Fruit fly (Drosophila melanogaster): Measurements from ENCODE around the gene bif.

The bif gene

DNA sequence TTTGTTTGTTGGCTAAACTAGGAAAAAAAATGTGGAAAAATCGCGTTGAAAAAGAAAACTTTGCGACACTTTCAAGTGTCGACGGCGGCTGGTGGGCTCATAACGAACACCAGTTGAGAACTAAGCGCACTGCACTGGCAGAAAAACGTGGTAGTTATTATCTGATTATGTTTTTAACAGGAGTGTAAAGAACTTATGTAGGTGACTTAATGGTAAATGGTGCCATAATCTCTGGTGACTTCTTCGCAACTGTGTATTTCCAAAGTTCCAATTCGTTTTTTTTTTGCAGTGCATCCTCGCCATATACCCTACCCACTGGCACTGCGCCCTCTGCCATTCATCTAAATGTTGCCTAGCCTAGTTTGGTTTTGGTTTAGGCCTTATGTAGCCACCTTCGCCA is 25.8 kb upstream of the bif start (continued):
- TF ChIP-seq CG2875 (GFP tag; optimal IDR thresholded peaks at IDR 0.05): no peak
- TF ChIP-seq CG32767 (GFP tag; IDR thresholded peaks at IDR 0.05): no peak
- peak; percentile 76 for TF ChIP-seq Ets65A (GFP tag)
- no peak for TF ChIP-seq Opbp (GFP tag; IDR thresholded peaks at IDR 0.05; ENCODE audit: partially characterized antibody)
- peak; percentile 44 for TF ChIP-seq slbo (GFP tag; IDR thresholded peaks at IDR 0.05)
- TF ChIP-seq ind (GFP tag; optimal IDR thresholded peaks at IDR 0.05): peak; percentile 39
- peak; percentile 54 for TF ChIP-seq Sox102F (GFP tag; optimal IDR thresholded peaks at IDR 0.05)
- TF ChIP-seq nom (GFP tag; optimal IDR thresholded peaks at IDR 0.05): no peak
- TF ChIP-seq sisA (GFP tag; IDR thresholded peaks at IDR 0.05): peak; percentile 33; the same call in 1 of the 2 replicates
- no peak for TF ChIP-seq CG33213 (GFP tag; optimal IDR thresholded peaks at IDR 0.05)
- TF ChIP-seq Fer1 (GFP tag; optimal IDR thresholded peaks at IDR 0.05): peak; percentile 19
- no peak for TF ChIP-seq Atf-2 (GFP tag; optimal IDR thresholded peaks at IDR 0.05)
- peak; percentile 26 for TF ChIP-seq Antp (GFP tag; optimal IDR thresholded peaks at IDR 0.05)
- TF ChIP-seq Adf1 (GFP tag; IDR thresholded peaks at IDR 0.05): no peak
- peak; percentile 3 for TF ChIP-seq CTCF (GFP tag; optimal IDR thresholded peaks at IDR 0.05)
- peak; percentile 48 for TF ChIP-seq fd96Cb (tag; optimal IDR thresholded peaks at IDR 0.05)
- TF ChIP-seq unpg (GFP tag; optimal IDR thresholded peaks at IDR 0.05): peak; percentile 38
- TF ChIP-seq repo (GFP tag; optimal IDR thresholded peaks at IDR 0.05): no peak
- TF ChIP-seq pan (optimal IDR thresholded peaks at IDR 0.05): no peak
- TF ChIP-seq pan (GFP tag; optimal IDR thresholded peaks at IDR 0.05 in 1 of 2, IDR thresholded peaks at IDR 0.05 in 1 of 2): peak in 1 of 2 experiments; percentile 38
- TF ChIP-seq Asciz (GFP tag; optimal IDR thresholded peaks at IDR 0.05): peak; percentile 7
- TF ChIP-seq Hr51 (GFP tag; optimal IDR thresholded peaks at IDR 0.05): peak in 1 of 2 experiments; percentile 33
- TF ChIP-seq p53 (GFP tag; optimal IDR thresholded peaks at IDR 0.05): no peak
- no peak for TF ChIP-seq CG9437 (GFP tag; optimal IDR thresholded peaks at IDR 0.05)
- TF ChIP-seq CG6813 (GFP tag; optimal IDR thresholded peaks at IDR 0.05): no peak
- no peak for TF ChIP-seq luna (GFP tag; optimal IDR thresholded peaks at IDR 0.05)
- no peak for TF ChIP-seq da (GFP tag; optimal IDR thresholded peaks at IDR 0.05)
- peak; percentile 25 for TF ChIP-seq CG10979 (tag; optimal IDR thresholded peaks at IDR 0.05)
- no peak for TF ChIP-seq E2f2 (GFP tag; IDR thresholded peaks at IDR 0.05)
- TF ChIP-seq ftz-f1 (GFP tag; optimal IDR thresholded peaks at IDR 0.05): no peak
- no peak for TF ChIP-seq CG10209 (GFP tag; optimal IDR thresholded peaks at IDR 0.05)
- no peak for TF ChIP-seq en (GFP tag; optimal IDR thresholded peaks at IDR 0.05)
- TF ChIP-seq CG17912 (GFP tag; optimal IDR thresholded peaks at IDR 0.05): no peak
- TF ChIP-seq CG17361 (GFP tag; IDR thresholded peaks at IDR 0.05): 0 out of 3 replicates have a peak, but pooled peaks have one; percentile 16
- TF ChIP-seq CG2120 (GFP tag; optimal IDR thresholded peaks at IDR 0.05): peak; percentile 21
- peak; percentile 29 for TF ChIP-seq phol (tag; optimal IDR thresholded peaks at IDR 0.05)
- peak; percentile 46 for TF ChIP-seq CG6689 (GFP tag; IDR thresholded peaks at IDR 0.05)
- TF ChIP-seq cwo (GFP tag; optimal IDR thresholded peaks at IDR 0.05): peak; percentile 1
- TF ChIP-seq Ada2b (GFP tag; IDR thresholded peaks at IDR 0.05): peak; percentile 49; the same call in 1 of the 2 replicates
- TF ChIP-seq CG9609 (GFP tag; optimal IDR thresholded peaks at IDR 0.05): no peak
- TF ChIP-seq D (optimal IDR thresholded peaks at IDR 0.05): no peak
- no peak for TF ChIP-seq D (GFP tag; optimal IDR thresholded peaks at IDR 0.05)
- peak; percentile 0 to 35 for TF ChIP-seq Pdp1 (GFP tag; optimal IDR thresholded peaks at IDR 0.05)
- TF ChIP-seq tio (GFP tag; optimal IDR thresholded peaks at IDR 0.05): peak; percentile 14
- TF ChIP-seq pho (GFP tag; optimal IDR thresholded peaks at IDR 0.05): no peak
- TF ChIP-seq CG18599 (GFP tag; optimal IDR thresholded peaks at IDR 0.05): peak; percentile 13
- no peak for TF ChIP-seq CG8944 (GFP tag; optimal IDR thresholded peaks at IDR 0.05)
- TF ChIP-seq Dek (tag; optimal IDR thresholded peaks at IDR 0.05): no peak
- TF ChIP-seq HLH3B (GFP tag; IDR thresholded peaks at IDR 0.05): peak; percentile 47
- no peak for TF ChIP-seq dati (GFP tag; IDR thresholded peaks at IDR 0.05)
- no peak for TF ChIP-seq sqz (GFP tag; optimal IDR thresholded peaks at IDR 0.05)
- peak; percentile 8 for TF ChIP-seq CG9727 (GFP tag; optimal IDR thresholded peaks at IDR 0.05)

Measured in whole organism, embryonic.